Fruit fly (Drosophila melanogaster): ENCODE data around the gene hry.

hry gene

dm6 chr3L:8707821-8708220 is 32.3 kb downstream of the hry start:
- TF ChIP-seq pan (optimal IDR thresholded peaks at IDR 0.05): no peak
- no peak for TF ChIP-seq CG8478 (optimal IDR thresholded peaks at IDR 0.05)
- no peak for TF ChIP-seq usp (GFP tag; optimal IDR thresholded peaks at IDR 0.05)
- no peak for TF ChIP-seq EcR (GFP tag; optimal IDR thresholded peaks at IDR 0.05)
- TF ChIP-seq Dll (optimal IDR thresholded peaks at IDR 0.05): no peak
- TF ChIP-seq psq (optimal IDR thresholded peaks at IDR 0.05): no peak

- TF ChIP-seq Dll (optimal IDR thresholded peaks at IDR 0.05) (no peak), usp (GFP tag; optimal IDR thresholded peaks at IDR 0.05) (no peak), EcR (GFP tag; optimal IDR thresholded peaks at IDR 0.05) (no peak), pan (optimal IDR thresholded peaks at IDR 0.05) (no peak), psq (optimal IDR thresholded peaks at IDR 0.05) (no peak), CG8478 (optimal IDR thresholded peaks at IDR 0.05) (no peak)
These were observed 33.3 kb downstream of the hry start for dm6 chr3L:8708856-8709255.

- TF ChIP-seq CG8478 (optimal IDR thresholded peaks at IDR 0.05) (no peak), EcR (GFP tag; optimal IDR thresholded peaks at IDR 0.05) (no peak)
These were observed 37.4 kb downstream of the hry start for dm6 chr3L:8712913-8713312.

dm6 chr3L:8716013-8716412 is 40.5 kb downstream of the hry start:
- TF ChIP-seq Dll (optimal IDR thresholded peaks at IDR 0.05) (peak; percentile 9), pan (optimal IDR thresholded peaks at IDR 0.05) (no peak)

dm6 chr3L:8718602-8719001 is 43.0 kb downstream of the hry start:
- no peak for TF ChIP-seq usp (GFP tag; optimal IDR thresholded peaks at IDR 0.05)
- TF ChIP-seq EcR (GFP tag; optimal IDR thresholded peaks at IDR 0.05): no peak
- no peak for TF ChIP-seq psq (optimal IDR thresholded peaks at IDR 0.05)

- TF ChIP-seq usp (GFP tag; optimal IDR thresholded peaks at IDR 0.05) (no peak), pan (optimal IDR thresholded peaks at IDR 0.05) (no peak), EcR (GFP tag; optimal IDR thresholded peaks at IDR 0.05) (no peak)
These were observed 44.5 kb downstream of the hry start, which contains the start of gene SrpRbeta for dm6 chr3L:8719990-8720559. Gene SrpRbeta (minus strand): TSS chr3L:8720225.

dm6 chr3L:8721145-8721544 is 45.6 kb downstream of the hry start, which contains the start of the genes CG32022 and CG6511:
Gene CG32022 (minus strand): TSS chr3L:8721272.
Gene CG6511 (plus strand): TSS chr3L:8721324.
- no peak for TF ChIP-seq EcR (GFP tag; optimal IDR thresholded peaks at IDR 0.05)
- TF ChIP-seq Dll (optimal IDR thresholded peaks at IDR 0.05): no peak
- TF ChIP-seq CG8478 (optimal IDR thresholded peaks at IDR 0.05): no peak

- TF ChIP-seq CG8478 (optimal IDR thresholded peaks at IDR 0.05) (no peak), psq (optimal IDR thresholded peaks at IDR 0.05) (no peak), usp (GFP tag; optimal IDR thresholded peaks at IDR 0.05) (no peak)
These were observed 49.7 kb downstream of the hry start for dm6 chr3L:8725252-8725651.

- TF ChIP-seq Dll (optimal IDR thresholded peaks at IDR 0.05) (no peak), pan (optimal IDR thresholded peaks at IDR 0.05) (no peak), EcR (GFP tag; optimal IDR thresholded peaks at IDR 0.05) (no peak), usp (GFP tag; optimal IDR thresholded peaks at IDR 0.05) (no peak), psq (optimal IDR thresholded peaks at IDR 0.05) (no peak), CG8478 (optimal IDR thresholded peaks at IDR 0.05) (no peak)
These were observed 50.1 kb downstream of the hry start, which contains the start of gene CG43965 for dm6 chr3L:8725674-8726073. Gene CG43965 (minus strand): TSS chr3L:8725774.

dm6 chr3L:8726317-8726841 is 50.8 kb downstream of the hry start, which contains the start of gene Cp18:
Gene Cp18 (plus strand): TSS chr3L:8726791.
- TF ChIP-seq Dll (optimal IDR thresholded peaks at IDR 0.05) (no peak), EcR (GFP tag; optimal IDR thresholded peaks at IDR 0.05) (no peak), usp (GFP tag; optimal IDR thresholded peaks at IDR 0.05) (no peak), CG8478 (optimal IDR thresholded peaks at IDR 0.05) (no peak), psq (optimal IDR thresholded peaks at IDR 0.05) (no peak), pan (optimal IDR thresholded peaks at IDR 0.05) (no peak)

- TF ChIP-seq EcR (GFP tag; optimal IDR thresholded peaks at IDR 0.05): no peak
- no peak for TF ChIP-seq usp (GFP tag; optimal IDR thresholded peaks at IDR 0.05)
- no peak for TF ChIP-seq pan (optimal IDR thresholded peaks at IDR 0.05)
- no peak for TF ChIP-seq psq (optimal IDR thresholded peaks at IDR 0.05)
- TF ChIP-seq CG8478 (optimal IDR thresholded peaks at IDR 0.05): no peak
- TF ChIP-seq Dll (optimal IDR thresholded peaks at IDR 0.05): no peak
These were observed 52.6 kb downstream of the hry start, which contains the start of gene Cp15 for dm6 chr3L:8728181-8728580. Gene Cp15 (plus strand): TSS chr3L:8728481.

Measured in whole organism.